Fruit fly (Drosophila melanogaster) whole organism, embryonic: Measurements from ENCODE around the gene Pde9.

Experiments used
- Atf3 ChIP-seq: fragments of 200-800 bp; sonication (Bioruptor generic); optimal IDR thresholded peaks from 3 replicates; lab custom pipeline; 2016; ENCODE audit warnings: missing biosample characterization, missing genetic modification characterization
- Bteb2 ChIP-seq: fragments of 200-800 bp; sonication (Bioruptor generic); optimal IDR thresholded peaks from 2 replicates; lab custom pipeline; 2016; ENCODE audit warnings: missing biosample characterization, missing genetic modification characterization
- CG10267 ChIP-seq: fragments of 200-800 bp; sonication (Bioruptor generic); optimal IDR thresholded peaks from 2 replicates; lab custom pipeline; 2018; ENCODE audit warnings: missing biosample characterization, mild to moderate bottlenecking, missing genetic modification characterization, moderate library complexity
- CG10462 ChIP-seq: fragments of 200-800 bp; sonication (Bioruptor generic); optimal IDR thresholded peaks from 2 replicates; lab custom pipeline; 2016; ENCODE audit warnings: missing biosample characterization, missing genetic modification characterization
- CG10959 ChIP-seq: fragments of 200-800 bp; sonication (Bioruptor generic); IDR thresholded peaks from 2 replicates; pipeline ENCODE4 v1.3.6; 2022; ENCODE audit warnings: missing biosample characterization, missing genetic modification characterization
- CG11723 ChIP-seq: fragments of 200-800 bp; sonication (Bioruptor generic); optimal IDR thresholded peaks from 2 replicates; lab custom pipeline; 2017; ENCODE audit warnings: missing biosample characterization, mild to moderate bottlenecking, missing genetic modification characterization
- CG12071 ChIP-seq: fragments of 200-800 bp; sonication (Bioruptor generic); optimal IDR thresholded peaks from 3 replicates; lab custom pipeline; 2018; ENCODE audit warnings: missing biosample characterization, mild to moderate bottlenecking, missing genetic modification characterization
- CG12155 ChIP-seq: fragments of 200-800 bp; sonication (Bioruptor generic); optimal IDR thresholded peaks from 3 replicates; lab custom pipeline; 2016; ENCODE audit warnings: missing biosample characterization, missing genetic modification characterization
- CG12391 ChIP-seq: fragments of 200-800 bp; sonication (Bioruptor generic); optimal IDR thresholded peaks from 3 replicates; lab custom pipeline; 2018; ENCODE audit warnings: missing biosample characterization, mild to moderate bottlenecking, missing genetic modification characterization, moderate library complexity
- CG13123 ChIP-seq: fragments of 200-800 bp; sonication (Bioruptor generic); optimal IDR thresholded peaks from 2 replicates; lab custom pipeline; 2016; ENCODE audit warnings: missing biosample characterization, missing genetic modification characterization
- CG14710 ChIP-seq: fragments of 200-800 bp; sonication (Bioruptor generic); optimal IDR thresholded peaks from 3 replicates; lab custom pipeline; 2019; ENCODE audit warnings: missing biosample characterization, mild to moderate bottlenecking, missing genetic modification characterization, moderate library complexity
- CG15601 ChIP-seq: fragments of 200-800 bp; sonication (Bioruptor generic); optimal IDR thresholded peaks from 3 replicates; lab custom pipeline; 2019; ENCODE audit warnings: missing biosample characterization, mild to moderate bottlenecking, missing genetic modification characterization, moderate library complexity
- CG17328 ChIP-seq: fragments of 200-800 bp; sonication (Bioruptor generic); IDR thresholded peaks from 2 replicates; pipeline ENCODE4 v1.3.6; 2022; ENCODE audit warnings: missing biosample characterization, missing genetic modification characterization
- CG17361 ChIP-seq: fragments of 200-800 bp; sonication (Bioruptor generic); IDR thresholded peaks from 3 replicates; pipeline ENCODE4 v1.3.6; 2022; ENCODE audit warnings: missing biosample characterization, missing genetic modification characterization
- CG17802 ChIP-seq: fragments of 200-800 bp; sonication (Bioruptor generic); optimal IDR thresholded peaks from 2 replicates; lab custom pipeline; 2018; ENCODE audit warnings: missing biosample characterization, mild to moderate bottlenecking, missing genetic modification characterization, moderate library complexity
- CG1792 ChIP-seq: fragments of 200-800 bp; sonication (Bioruptor generic); optimal IDR thresholded peaks from 2 replicates; lab custom pipeline; 2016; ENCODE audit warnings: missing biosample characterization, missing genetic modification characterization
- CG18476 ChIP-seq: fragments of 200-800 bp; sonication (Bioruptor generic); optimal IDR thresholded peaks from 2 replicates; lab custom pipeline; 2016; ENCODE audit warnings: missing biosample characterization, mild to moderate bottlenecking, missing genetic modification characterization
- CG30403 ChIP-seq: fragments of 200-800 bp; sonication (Bioruptor generic); optimal IDR thresholded peaks from 3 replicates; lab custom pipeline; 2016; ENCODE audit warnings: missing biosample characterization, missing genetic modification characterization
- CG34422 ChIP-seq: fragments of 200-800 bp; sonication (Bioruptor generic); IDR thresholded peaks from 3 replicates; pipeline ENCODE4 v1.3.6; 2022; ENCODE audit warnings: missing biosample characterization, missing genetic modification characterization
- CG5180 ChIP-seq: fragments of 200-800 bp; sonication (Bioruptor generic); optimal IDR thresholded peaks from 3 replicates; lab custom pipeline; 2017; ENCODE audit warnings: missing biosample characterization, missing genetic modification characterization, mild to moderate bottlenecking, moderate library complexity, missing genetic modification reagents
- CG5953 ChIP-seq: fragments of 200-800 bp; sonication (Bioruptor generic); IDR thresholded peaks from 2 replicates; pipeline ENCODE4 v1.3.6; 2022; ENCODE audit warnings: missing biosample characterization, missing genetic modification characterization
- CG6254 ChIP-seq: fragments of 200-800 bp; sonication (Bioruptor generic); optimal IDR thresholded peaks from 3 replicates; lab custom pipeline; 2017; ENCODE audit warnings: mild to moderate bottlenecking, missing biosample characterization, missing genetic modification reagents, missing genetic modification characterization
- CG7556 ChIP-seq: fragments of 200-800 bp; sonication (Bioruptor generic); optimal IDR thresholded peaks from 2 replicates; lab custom pipeline; 2017; ENCODE audit warnings: missing biosample characterization, mild to moderate bottlenecking, missing genetic modification characterization
- CG7839 ChIP-seq: fragments of 200-800 bp; sonication (Bioruptor generic); optimal IDR thresholded peaks from 3 replicates; lab custom pipeline; 2018; ENCODE audit warnings: missing biosample characterization, mild to moderate bottlenecking, missing genetic modification characterization, moderate library complexity
- CG8388 ChIP-seq: fragments of 200-800 bp; sonication (Bioruptor generic); optimal IDR thresholded peaks from 2 replicates; lab custom pipeline; 2019; ENCODE audit warnings: missing biosample characterization, mild to moderate bottlenecking, missing genetic modification characterization, moderate library complexity
- D ChIP-seq, 2 experiments: fragments of 200-800 bp in 1 of 2; fragments of >200 bp in 1 of 2; sonication (Bioruptor generic) in 1 of 2; optimal IDR thresholded peaks; 2 replicates in 1 of 2; 3 replicates in 1 of 2; lab custom pipeline; 2017; ENCODE audit warnings: mild to moderate bottlenecking in 1 of 2, missing biosample characterization in 1 of 2, missing genetic modification characterization in 1 of 2, missing genetic modification reagents in 1 of 2
- Elba2 ChIP-seq: fragments of 200-800 bp; sonication (Bioruptor generic); optimal IDR thresholded peaks from 3 replicates; lab custom pipeline; 2016; ENCODE audit warnings: missing biosample characterization, missing genetic modification characterization
- Ets65A ChIP-seq: fragments of 200-800 bp; sonication (Bioruptor generic); peaks from one replicate; lab custom pipeline; 2016; ENCODE audit warnings: missing biosample characterization, missing genetic modification characterization
- Fer3 ChIP-seq: fragments of 200-800 bp; sonication (Bioruptor generic); optimal IDR thresholded peaks from 2 replicates; lab custom pipeline; 2018; ENCODE audit warnings: missing biosample characterization, mild to moderate bottlenecking, missing genetic modification characterization, moderate library complexity
- GATAe ChIP-seq: fragments of 200-800 bp; sonication (Bioruptor generic); conservative IDR thresholded peaks from 2 replicates; pipeline ENCODE4 v1.3.6; 2022; ENCODE audit warnings: missing biosample characterization, missing genetic modification characterization
- HLH3B ChIP-seq: fragments of 200-800 bp; sonication (Bioruptor generic); IDR thresholded peaks from 2 replicates; pipeline ENCODE4 v1.3.6; 2022; ENCODE audit warnings: missing biosample characterization, missing genetic modification characterization
- Hr39 ChIP-seq: fragments of >200 bp; optimal IDR thresholded peaks from 2 replicates; lab custom pipeline; 2017
- Xrp1 ChIP-seq: fragments of 200-800 bp; sonication (Bioruptor generic); IDR thresholded peaks from 2 replicates; pipeline ENCODE4 v1.3.6; 2022; ENCODE audit warnings: missing biosample characterization, missing genetic modification characterization
- ara ChIP-seq: fragments of 200-800 bp; sonication (Bioruptor generic); IDR thresholded peaks from 2 replicates; pipeline ENCODE4 v1.3.6; 2022; ENCODE audit warnings: missing biosample characterization, missing genetic modification characterization
- corto ChIP-seq: fragments of 200-800 bp; sonication (Bioruptor generic); optimal IDR thresholded peaks from 2 replicates; lab custom pipeline; 2016; ENCODE audit warnings: missing biosample characterization, mild to moderate bottlenecking, missing genetic modification characterization, moderate library complexity
- crol ChIP-seq: fragments of 200-800 bp; sonication (Bioruptor generic); IDR thresholded peaks from 2 replicates; pipeline ENCODE4 v1.3.6; 2022; ENCODE audit warnings: missing biosample characterization, missing genetic modification characterization
- dmrt11E ChIP-seq: fragments of 200-800 bp; sonication (Bioruptor generic); optimal IDR thresholded peaks from 3 replicates; lab custom pipeline; 2018; ENCODE audit warnings: missing biosample characterization, mild to moderate bottlenecking, missing genetic modification characterization, moderate library complexity
- gem ChIP-seq: fragments of 200-800 bp; sonication (Bioruptor generic); optimal IDR thresholded peaks from 2 replicates; lab custom pipeline; 2019; ENCODE audit warnings: missing biosample characterization, mild to moderate bottlenecking, missing genetic modification characterization, moderate library complexity
- lilli ChIP-seq: fragments of 200-800 bp; sonication (Bioruptor generic); optimal IDR thresholded peaks from 3 replicates; lab custom pipeline; 2016; ENCODE audit warnings: missing biosample characterization, missing genetic modification characterization
- nerfin-2 ChIP-seq: fragments of 200-800 bp; sonication (Bioruptor generic); IDR thresholded peaks from 2 replicates; pipeline ENCODE4 v1.3.6; 2022; ENCODE audit warnings: missing biosample characterization, missing genetic modification characterization; ENCODE audit not compliant: partially characterized antibody
- onecut ChIP-seq: fragments of 200-800 bp; sonication (Bioruptor generic); IDR thresholded peaks from 2 replicates; pipeline ENCODE4 v1.3.6; 2022; ENCODE audit warnings: missing biosample characterization, missing genetic modification characterization
- phol ChIP-seq: fragments of 200-800 bp; sonication (Bioruptor generic); optimal IDR thresholded peaks from 3 replicates; lab custom pipeline; 2018; ENCODE audit warnings: missing biosample characterization, mild to moderate bottlenecking, missing genetic modification characterization, moderate library complexity
- prd ChIP-seq, 3 experiments: fragments of >200 bp in 2 of 3; fragments of 200-800 bp in 1 of 3; sonication (Bioruptor generic) in 1 of 3; optimal IDR thresholded peaks in 2 of 3; IDR thresholded peaks in 1 of 3; 2 replicates in 2 of 3; 3 replicates in 1 of 3; pipeline versions ENCODE4 v1.3.6 to Lab custom; 2017 to 2022; ENCODE audit warnings: missing biosample characterization in 1 of 3, missing genetic modification characterization in 1 of 3
- sna ChIP-seq: fragments of 200-800 bp; sonication (Bioruptor generic); IDR thresholded peaks from 2 replicates; pipeline ENCODE4 v1.3.6; 2022; ENCODE audit warnings: missing biosample characterization, missing genetic modification characterization; ENCODE audit not compliant: partially characterized antibody
- tin ChIP-seq: fragments of 200-800 bp; sonication (Bioruptor generic); optimal IDR thresholded peaks from 3 replicates; lab custom pipeline; 2016; ENCODE audit warnings: missing biosample characterization, missing genetic modification characterization
- tio ChIP-seq: fragments of 200-800 bp; sonication (Bioruptor generic); optimal IDR thresholded peaks from 2 replicates; lab custom pipeline; 2017; ENCODE audit warnings: missing biosample characterization, missing genetic modification characterization, inconsistent platforms
- twi ChIP-seq: fragments of 200-800 bp; optimal IDR thresholded peaks from 2 replicates; lab custom pipeline; 2019; ENCODE audit warnings: missing biosample characterization, mild to moderate bottlenecking, missing genetic modification characterization, moderate library complexity
- yki ChIP-seq: fragments of >200 bp; optimal IDR thresholded peaks from 3 replicates; lab custom pipeline; 2018

Pde9 gene

DNA sequence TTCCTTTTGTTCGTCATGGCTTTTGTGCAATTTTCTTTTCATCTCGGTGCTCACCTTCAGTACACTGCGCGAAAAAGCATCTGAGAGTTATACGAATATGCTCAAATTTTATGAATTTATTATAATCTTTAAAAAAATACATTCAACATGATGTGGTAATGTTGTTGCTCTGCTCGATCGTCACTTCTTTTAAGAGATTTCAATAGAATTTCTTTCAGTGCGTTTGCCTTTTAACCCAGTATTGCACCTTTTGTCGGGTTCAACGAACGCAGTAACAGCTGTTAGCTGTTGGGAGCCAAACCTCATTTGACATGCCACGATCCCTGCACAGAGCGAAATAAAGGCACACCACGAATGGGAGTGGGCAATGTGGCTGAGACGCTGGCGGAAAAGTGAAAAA is 42.8 kb upstream of the Pde9 start (continued):
- TF ChIP-seq CG1792 (GFP tag; lab: Kevin White, UChicago) (no peak), CG15601 (tag; lab: Kevin White, UChicago) (no peak), CG10267 (tag; lab: Kevin White, UChicago) (peak; percentile 18), ara (GFP tag; lab: Robert Waterston, UW) (peak; percentile 51), dmrt11E (tag; lab: Kevin White, UChicago) (peak; percentile 62), Atf3 (GFP tag; lab: Kevin White, UChicago) (no peak), gem (tag; lab: Kevin White, UChicago) (peak; percentile 31), Elba2 (GFP tag; lab: Kevin White, UChicago) (peak; percentile 8), CG11723 (GFP tag; lab: Kevin White, UChicago) (no peak), CG10959 (GFP tag; lab: Robert Waterston, UW) (0 out of 2 replicates have a peak, but pooled peaks have one; percentile 39), prd (optimal IDR thresholded peaks at IDR 0.05; lab: Kevin White, UChicago) (no peak), prd (GFP tag; IDR thresholded peaks at IDR 0.05; lab: Robert Waterston, UW) (peak; percentile 86), CG7839 (tag; lab: Kevin White, UChicago) (peak; percentile 16), Xrp1 (GFP tag; lab: Robert Waterston, UW) (peak; percentile 55), CG17361 (0 out of 3 replicates have a peak, but pooled peaks have one; percentile 20), tio (GFP tag; lab: Kevin White, UChicago) (peak; percentile 6), Hr39 (lab: Kevin White, UChicago) (no peak), Fer3 (tag; lab: Kevin White, UChicago) (no peak), CG7556 (GFP tag; lab: Kevin White, UChicago) (peak; percentile 14), CG12155 (GFP tag; lab: Kevin White, UChicago) (no peak), CG10462 (GFP tag; lab: Kevin White, UChicago) (no peak), D (optimal IDR thresholded peaks at IDR 0.05; lab: Kevin White, UChicago) (no peak), D (GFP tag; optimal IDR thresholded peaks at IDR 0.05; lab: Kevin White, UChicago) (peak; percentile 22), twi (tag; lab: Kevin White, UChicago) (no peak), Bteb2 (GFP tag; lab: Kevin White, UChicago) (no peak), yki (no peak), CG17802 (tag; lab: Kevin White, UChicago) (no peak), CG14710 (peak; percentile 30), CG13123 (GFP tag; lab: Kevin White, UChicago) (no peak), lilli (GFP tag; lab: Kevin White, UChicago) (peak; percentile 8), tin (GFP tag; lab: Kevin White, UChicago) (peak; percentile 7), CG17328 (GFP tag; lab: Robert Waterston, UW) (peak; percentile 57), CG5953 (GFP tag; lab: Robert Waterston, UW) (no peak), nerfin-2 (no peak), sna (no peak)

dm6 chrX:12939021-12939420 is 41.9 kb upstream of the Pde9 start:
- TF ChIP-seq CG6254 (GFP tag; lab: Kevin White, UChicago): no peak
- peak; percentile 58 for TF ChIP-seq Ets65A (GFP tag; lab: Kevin White, UChicago)
- TF ChIP-seq onecut: peak; percentile 49; the same call in 1 of the 2 replicates
- TF ChIP-seq CG18476: peak; percentile 66

DNA sequence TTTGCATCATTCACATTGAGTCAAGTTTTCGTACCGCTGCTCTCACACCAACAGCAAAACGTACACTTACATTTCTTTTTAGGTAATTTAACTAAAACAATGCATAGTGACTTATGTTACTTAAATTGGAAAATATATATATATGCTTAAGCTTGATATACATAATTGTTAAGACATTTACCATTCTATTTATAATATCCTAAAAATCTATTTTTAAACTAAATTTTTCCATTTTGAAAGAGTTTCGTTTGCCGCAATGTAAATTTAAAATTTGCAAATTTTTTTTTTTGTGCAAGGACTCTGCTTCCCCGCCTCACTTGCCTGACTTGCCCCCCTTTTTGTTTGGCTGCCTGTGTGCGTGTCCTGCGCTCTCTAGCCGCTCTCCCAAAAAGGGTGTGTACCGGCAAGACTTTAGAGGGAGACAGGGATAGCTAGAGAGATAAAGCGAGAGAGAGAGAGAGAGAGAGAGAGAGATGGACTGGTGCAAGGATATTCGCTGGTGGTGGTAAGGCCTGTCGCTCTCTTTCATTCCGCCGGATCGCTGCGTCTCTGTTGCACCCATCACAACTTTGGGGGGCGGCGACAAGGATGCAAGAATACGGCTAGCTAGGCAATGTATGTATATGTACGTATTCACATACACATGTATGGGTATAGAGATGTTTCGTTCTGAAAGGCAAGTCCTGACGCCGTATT is 40.8 kb upstream of the Pde9 start:
- 0 out of 2 replicates have a peak, but pooled peaks have one; percentile 14 for TF ChIP-seq HLH3B (GFP tag; lab: Robert Waterston, UW)
- TF ChIP-seq CG14710: peak; percentile 39
- peak; percentile 29 for TF ChIP-seq CG30403 (GFP tag; lab: Kevin White, UChicago)
- no peak for TF ChIP-seq GATAe (GFP tag; lab: Robert Waterston, UW)
- TF ChIP-seq CG5180 (GFP tag; lab: Kevin White, UChicago): no peak
- no peak for TF ChIP-seq CG12071 (GFP tag; lab: Kevin White, UChicago)
- peak; percentile 76 for TF ChIP-seq gem (tag; lab: Kevin White, UChicago)
- TF ChIP-seq CG8388 (GFP tag; lab: Kevin White, UChicago): peak; percentile 46
- TF ChIP-seq corto: no peak
- no peak for TF ChIP-seq CG34422 (GFP tag; lab: Robert Waterston, UW)
- peak; percentile 46; the same call in 1 of the 2 replicates for TF ChIP-seq crol (GFP tag; lab: Robert Waterston, UW)
- peak; percentile 47 for TF ChIP-seq phol (tag; lab: Kevin White, UChicago)
- peak; percentile 53 for TF ChIP-seq CG12391 (tag; lab: Kevin White, UChicago)
